Fruit fly (Drosophila melanogaster): ENCODE measurements around the gene Tsp74F.
A peak's percentile ranks its signal among the peaks of the same experiment; 100 is the strongest.

dm6 chr3L:17921462-17921861 is 25.8 kb upstream of the Tsp74F start:
- peak in 1 of 2 experiments; percentile 24 for TF ChIP-seq EcR (GFP tag; optimal IDR thresholded peaks at IDR 0.05)
- TF ChIP-seq pan (optimal IDR thresholded peaks at IDR 0.05), result no peak
- TF ChIP-seq CG8478 (optimal IDR thresholded peaks at IDR 0.05), result no peak
- TF ChIP-seq psq (optimal IDR thresholded peaks at IDR 0.05), result no peak
- no peak for TF ChIP-seq Dll (optimal IDR thresholded peaks at IDR 0.05)
- TF ChIP-seq usp (GFP tag; optimal IDR thresholded peaks at IDR 0.05), result no peak
